Worm (Caenorhabditis elegans) whole organism, young adult: ENCODE measurements around the gene aqp-3.

Experiments used
- B0035.1 ChIP-seq: sonication (generic microtip); optimal IDR thresholded peaks from 2 replicates; lab custom pipeline; 2016; ENCODE audit warnings: missing genetic modification characterization, mild to moderate bottlenecking, missing compliant biosample characterization, missing genotype, missing genetic modification reagents
- B0336.3 ChIP-seq: fragments of 200-800 bp; sonication (Bioruptor generic); IDR thresholded peaks from 2 replicates; pipeline ENCODE4 v1.3.6; 2022; ENCODE audit warnings: missing genetic modification characterization, missing compliant biosample characterization
- F10E7.11 ChIP-seq: sonication (generic microtip); optimal IDR thresholded peaks from 2 replicates; lab custom pipeline; 2017; ENCODE audit warnings: mild to moderate bottlenecking, missing genetic modification characterization, moderate library complexity, missing compliant biosample characterization
- K12H6.12 ChIP-seq: fragments of 200-800 bp; sonication (Bioruptor generic); optimal IDR thresholded peaks from 2 replicates; lab custom pipeline; 2018; ENCODE audit warnings: mild to moderate bottlenecking, missing genetic modification characterization, missing compliant biosample characterization
- Y67H2A.10 ChIP-seq: fragments of 200-800 bp; sonication (Bioruptor generic); conservative IDR thresholded peaks from 2 replicates; pipeline ENCODE4 v1.3.6; 2022; ENCODE audit warnings: missing genetic modification reagents, missing genetic modification characterization, missing compliant biosample characterization
- Y79H2A.3 ChIP-seq: fragments of 200-800 bp; sonication (Bioruptor generic); conservative IDR thresholded peaks from 2 replicates; pipeline ENCODE4 v1.3.6; 2022; ENCODE audit warnings: missing genetic modification reagents, missing genetic modification characterization, missing compliant biosample characterization
- Y95B8A.8 ChIP-seq: fragments of 200-800 bp; sonication (Bioruptor generic); IDR thresholded peaks from 2 replicates; pipeline ENCODE4 v1.3.6; 2022; ENCODE audit warnings: missing genetic modification reagents, missing genetic modification characterization, missing compliant biosample characterization
- ZK185.1 ChIP-seq: sonication (generic microtip); optimal IDR thresholded peaks from 2 replicates; lab custom pipeline; 2016; ENCODE audit warnings: mild to moderate bottlenecking, missing genetic modification characterization, missing compliant biosample characterization; ENCODE audit not compliant: poor library complexity, severe bottlenecking
- atf-7 ChIP-seq: sonication (generic microtip); optimal IDR thresholded peaks from 2 replicates; lab custom pipeline; 2017; ENCODE audit warnings: mild to moderate bottlenecking, missing genetic modification characterization, missing compliant biosample characterization
- cebp-1 ChIP-seq, 2 experiments: fragments of 200-800 bp in 1 of 2; sonication (Bioruptor generic) in 1 of 2; sonication (generic microtip) in 1 of 2; IDR thresholded peaks in 1 of 2; optimal IDR thresholded peaks in 1 of 2; 2 replicates each; pipeline versions ENCODE4 v1.3.6 to Lab custom; 2017 to 2022; ENCODE audit warnings: missing compliant biosample characterization in 2 of 2, missing genetic modification characterization in 2 of 2, mild to moderate bottlenecking in 1 of 2, missing genetic modification reagents in 1 of 2, moderate library complexity in 1 of 2
- cebp-2 ChIP-seq: fragments of 200-800 bp; sonication (Bioruptor generic); IDR thresholded peaks from 2 replicates; pipeline ENCODE4 v1.3.6; 2022; ENCODE audit warnings: missing genetic modification characterization, missing compliant biosample characterization
- ceh-79 ChIP-seq: sonication (generic microtip); optimal IDR thresholded peaks from 2 replicates; lab custom pipeline; 2017; ENCODE audit warnings: mild to moderate bottlenecking, missing genetic modification characterization, missing compliant biosample characterization
- ceh-91 ChIP-seq: fragments of 200-800 bp; sonication (Bioruptor generic); IDR thresholded peaks from 2 replicates; pipeline ENCODE4 v1.3.6; 2022; ENCODE audit warnings: missing genetic modification reagents, missing genetic modification characterization, missing compliant biosample characterization
- die-1 ChIP-seq: sonication (generic microtip); optimal IDR thresholded peaks from 2 replicates; lab custom pipeline; 2016; ENCODE audit warnings: missing genotype, mild to moderate bottlenecking, missing genetic modification characterization, missing compliant biosample characterization
- egl-18 ChIP-seq: fragments of 200-800 bp; sonication (Bioruptor generic); IDR thresholded peaks from 2 replicates; pipeline ENCODE4 v1.3.6; 2022; ENCODE audit warnings: missing genetic modification reagents, missing genetic modification characterization, missing compliant biosample characterization
- egl-44 ChIP-seq: fragments of 200-800 bp; sonication (Bioruptor generic); IDR thresholded peaks from 2 replicates; pipeline ENCODE4 v1.3.6; 2022; ENCODE audit warnings: missing genetic modification reagents, missing genetic modification characterization, missing compliant biosample characterization
- egrh-3 ChIP-seq: fragments of 200-800 bp; sonication (Bioruptor generic); IDR thresholded peaks from 2 replicates; pipeline ENCODE4 v1.3.6; 2022; ENCODE audit warnings: missing genetic modification reagents, missing genetic modification characterization, missing compliant biosample characterization
- gei-17 ChIP-seq: fragments of 200-800 bp; sonication (Bioruptor generic); optimal IDR thresholded peaks from 2 replicates; lab custom pipeline; 2018; ENCODE audit warnings: mild to moderate bottlenecking, missing genetic modification characterization, missing compliant biosample characterization
- hmg-20 ChIP-seq: fragments of 200-800 bp; sonication (Bioruptor generic); IDR thresholded peaks from 2 replicates; pipeline ENCODE4 v1.3.6; 2022; ENCODE audit warnings: missing genetic modification reagents, missing genetic modification characterization, missing compliant biosample characterization
- hrde-1 ChIP-seq: sonication (generic microtip); optimal IDR thresholded peaks from 2 replicates; lab custom pipeline; 2016; ENCODE audit warnings: missing genetic modification characterization, mild to moderate bottlenecking, missing compliant biosample characterization, moderate library complexity, missing genotype, missing genetic modification reagents, borderline replicate concordance
- lin-26 ChIP-seq: fragments of 200-800 bp; sonication (Bioruptor generic); IDR thresholded peaks from 2 replicates; pipeline ENCODE4 v1.3.6; 2022; ENCODE audit warnings: missing genetic modification reagents, missing genetic modification characterization, missing compliant biosample characterization
- lin-35 ChIP-seq, 3 experiments: fragments of 150-350 bp in 2 of 3; sonication (generic microtip) in 1 of 3; optimal IDR thresholded peaks; 2 replicates each; lab custom pipeline; 2014 to 2018; ENCODE audit warnings: missing biosample characterization in 3 of 3, missing genetic modification characterization in 3 of 3, missing genetic modification reagents in 3 of 3
- lir-1 ChIP-seq: fragments of 200-800 bp; sonication (Bioruptor generic); conservative IDR thresholded peaks from 2 replicates; pipeline ENCODE4 v1.3.6; 2022; ENCODE audit warnings: missing genetic modification reagents, missing genetic modification characterization, missing compliant biosample characterization
- lsl-1 ChIP-seq: fragments of 200-800 bp; sonication (Bioruptor generic); optimal IDR thresholded peaks from 2 replicates; lab custom pipeline; 2018; ENCODE audit warnings: mild to moderate bottlenecking, missing genetic modification characterization, moderate library complexity, missing compliant biosample characterization
- mcd-1 ChIP-seq: fragments of 200-800 bp; sonication (Bioruptor generic); IDR thresholded peaks from 2 replicates; pipeline ENCODE4 v1.3.6; 2022; ENCODE audit warnings: missing genetic modification reagents, missing genetic modification characterization, missing compliant biosample characterization
- mxl-1 ChIP-seq: sonication (generic microtip); optimal IDR thresholded peaks from 2 replicates; lab custom pipeline; 2016; ENCODE audit warnings: missing genetic modification characterization, missing compliant biosample characterization
- nfya-1 ChIP-seq: sonication (generic microtip); optimal IDR thresholded peaks from 2 replicates; lab custom pipeline; 2017; ENCODE audit warnings: antibody characterized with exemption, missing compliant biosample characterization, missing genetic modification characterization, borderline replicate concordance; ENCODE audit not compliant: insufficient read depth
- nfya-2 ChIP-seq: fragments of 200-800 bp; sonication (Bioruptor generic); IDR thresholded peaks from 2 replicates; pipeline ENCODE4 v1.3.6; 2022; ENCODE audit warnings: missing genetic modification reagents, missing genetic modification characterization, missing compliant biosample characterization
- nhr-120 ChIP-seq: fragments of 200-800 bp; sonication (Bioruptor generic); IDR thresholded peaks from 2 replicates; pipeline ENCODE4 v1.3.6; 2022; ENCODE audit warnings: missing genetic modification characterization, missing compliant biosample characterization
- nhr-179 ChIP-seq: sonication (generic microtip); optimal IDR thresholded peaks from 2 replicates; lab custom pipeline; 2016; ENCODE audit warnings: mild to moderate bottlenecking, missing genetic modification characterization, missing compliant biosample characterization
- rec-8 ChIP-seq, 2 experiments: sonication (generic microtip); optimal IDR thresholded peaks; 2 replicates each; lab custom pipeline; 2016; ENCODE audit warnings: mild to moderate bottlenecking in 2 of 2, missing genetic modification characterization in 2 of 2, missing genetic modification reagents in 2 of 2, missing genotype in 2 of 2, missing biosample characterization in 1 of 2, missing compliant biosample characterization in 1 of 2, moderate library complexity in 1 of 2
- rpc-1 ChIP-seq, 2 experiments: fragments of 150-350 bp in 1 of 2; sonication (generic microtip) in 1 of 2; optimal IDR thresholded peaks; 2 replicates each; lab custom pipeline; 2014 to 2018; ENCODE audit warnings: missing biosample characterization in 1 of 2, missing genetic modification characterization in 1 of 2, missing genetic modification reagents in 1 of 2, missing genotype in 1 of 2
- sdz-38 ChIP-seq: sonication (generic microtip); optimal IDR thresholded peaks from 2 replicates; lab custom pipeline; 2016; ENCODE audit warnings: missing genotype, missing genetic modification characterization, missing compliant biosample characterization
- sea-2 ChIP-seq: fragments of 200-800 bp; sonication (Bioruptor generic); IDR thresholded peaks from 2 replicates; pipeline ENCODE4 v1.3.6; 2022; ENCODE audit warnings: missing genetic modification characterization, missing compliant biosample characterization
- sptf-2 ChIP-seq: fragments of 200-800 bp; sonication (Bioruptor generic); optimal IDR thresholded peaks from 2 replicates; lab custom pipeline; 2018; ENCODE audit warnings: mild to moderate bottlenecking, missing genetic modification characterization, missing compliant biosample characterization
- tbp1 ChIP-seq: fragments of 200-800 bp; sonication (Bioruptor generic); optimal IDR thresholded peaks from 2 replicates; lab custom pipeline; 2018; ENCODE audit warnings: mild to moderate bottlenecking, missing genetic modification characterization, missing compliant biosample characterization
- unc-130 ChIP-seq: sonication (generic microtip); optimal IDR thresholded peaks from 2 replicates; lab custom pipeline; 2016; ENCODE audit warnings: missing genetic modification reagents, missing genetic modification characterization, missing compliant biosample characterization
- zim-3 ChIP-seq: sonication (generic microtip); optimal IDR thresholded peaks from 2 replicates; lab custom pipeline; 2017; ENCODE audit warnings: mild to moderate bottlenecking, missing genetic modification characterization, moderate library complexity, missing compliant biosample characterization
- ztf-26 ChIP-seq: sonication (generic microtip); optimal IDR thresholded peaks from 2 replicates; lab custom pipeline; 2017; ENCODE audit warnings: missing genetic modification characterization, missing compliant biosample characterization
- ztf-6 ChIP-seq: fragments of 200-800 bp; sonication (Bioruptor generic); IDR thresholded peaks from 2 replicates; pipeline ENCODE4 v1.3.6; 2022; ENCODE audit warnings: missing genetic modification reagents, missing genetic modification characterization, missing compliant biosample characterization

The aqp-3 gene

DNA sequence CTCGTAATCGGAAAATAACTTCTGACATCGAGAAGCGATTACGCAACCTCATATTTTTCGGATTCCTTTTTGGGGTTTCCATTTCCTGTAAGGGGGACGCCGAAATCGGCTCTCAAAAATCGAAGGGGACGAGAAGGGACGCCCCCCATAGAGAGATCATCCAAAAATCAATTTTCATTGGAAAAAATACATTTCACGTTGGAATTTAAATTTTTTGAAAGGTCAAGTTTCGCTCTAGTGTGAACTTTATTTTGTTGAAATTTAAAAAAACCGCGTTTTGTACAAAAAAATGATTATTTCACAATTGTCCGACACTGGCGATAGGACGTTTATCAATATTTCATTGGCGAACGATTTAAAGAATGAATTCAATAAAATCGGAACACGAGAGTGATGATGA is 14.3 kb downstream of the aqp-3 start, which contains the start of gene Y69E1A.3 (continued):
- TF ChIP-seq lir-1 = no peak
- TF ChIP-seq gei-17 (GFP tag; lab: Kevin White, UChicago) = no peak
- no peak for TF ChIP-seq mcd-1

DNA sequence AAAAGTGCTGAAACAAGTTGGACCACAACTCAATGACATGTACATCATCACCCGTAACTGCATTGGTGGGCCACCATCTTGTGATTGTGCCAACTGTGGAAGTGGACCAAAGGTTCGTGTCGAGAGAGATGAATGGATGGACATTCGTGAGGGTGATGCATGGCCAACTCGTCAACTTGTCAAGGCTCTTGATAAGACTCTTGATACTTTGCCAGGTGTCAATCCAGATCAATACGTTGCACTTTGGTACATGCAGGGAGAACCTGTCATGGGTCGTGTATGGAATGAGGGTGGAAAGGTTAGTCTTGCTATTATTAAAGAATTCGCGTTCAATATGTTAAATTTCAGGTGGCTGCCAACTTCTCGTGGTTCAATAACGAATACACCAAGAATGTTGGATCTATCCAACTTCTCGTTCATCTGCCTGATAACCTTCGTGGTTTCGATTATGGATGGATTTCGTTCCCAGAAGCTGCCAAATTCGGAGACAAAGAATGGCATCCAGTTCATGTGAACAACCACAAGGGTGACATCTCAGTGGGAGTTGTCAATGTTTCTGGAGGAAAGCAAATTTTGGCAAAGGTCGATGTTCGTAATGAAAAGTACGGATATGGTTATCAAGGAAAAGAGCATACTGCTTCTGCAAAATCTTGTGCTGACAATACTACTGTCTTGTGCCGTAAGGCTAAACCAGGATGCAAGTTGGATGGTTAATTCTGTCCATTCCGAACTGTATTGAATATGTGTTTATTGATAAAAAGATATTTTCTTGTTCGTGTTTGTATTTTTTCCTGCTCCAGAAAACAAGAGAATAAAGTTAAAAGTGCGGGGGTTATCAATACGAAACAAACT is 15.7 kb downstream of the aqp-3 start:
- TF ChIP-seq egl-44 (GFP tag; lab: Robert Waterston, UW) (no peak), nfya-1 (peak; percentile 54), zim-3 (peak; percentile 59), lsl-1 (GFP tag; lab: Kevin White, UChicago) (no peak)

DNA sequence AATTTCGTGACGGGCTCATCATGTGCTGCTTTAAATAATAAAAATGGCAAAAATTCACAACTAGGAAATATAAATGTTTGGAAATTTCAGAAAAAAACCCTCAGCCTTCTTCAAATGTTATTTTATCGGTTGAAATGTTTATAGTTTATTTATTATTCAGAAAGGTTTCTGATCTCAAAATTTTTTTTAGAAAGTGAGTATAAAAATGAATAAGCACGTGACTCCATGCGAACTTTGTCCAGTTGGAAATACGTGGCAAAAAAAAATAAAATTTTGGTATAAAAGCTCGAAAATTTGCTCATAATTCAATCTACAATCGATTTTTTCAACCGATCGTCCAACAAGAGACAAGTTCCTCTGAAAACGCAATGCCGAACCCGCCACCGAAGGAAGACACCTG is 16.7 kb downstream of the aqp-3 start, which contains the start of gene nsph-3.1:
nsph-3.1 (plus strand) TSS at position 301 of the 400 bp plus-strand sequence.
- TF ChIP-seq B0336.3 = no peak
- TF ChIP-seq unc-130 = no peak
- TF ChIP-seq B0035.1 (tag; lab: Kevin White, UChicago) = no peak

DNA sequence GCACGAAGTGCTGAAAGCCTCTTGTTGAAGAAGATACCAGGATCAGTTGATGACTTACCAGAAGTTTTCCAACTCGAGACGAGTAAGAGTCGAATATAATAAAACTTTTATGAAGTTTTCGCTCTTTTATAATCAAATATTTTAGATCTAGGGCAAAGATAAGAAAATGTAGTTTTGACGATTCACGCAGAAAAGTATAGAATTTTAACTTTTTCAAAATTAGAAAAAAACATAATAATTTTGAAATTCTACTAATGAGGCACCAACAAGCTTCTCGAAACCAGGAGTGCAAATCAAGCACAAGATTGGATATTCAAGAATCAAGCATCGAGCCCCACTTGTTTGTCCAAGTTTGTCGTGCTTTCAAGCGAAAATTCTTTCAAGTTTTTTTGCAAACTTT is 17.5 kb downstream of the aqp-3 start, which contains the start of gene Y69E1A.1:
Y69E1A.1 (minus strand) TSS at position 101 of the 400 bp plus-strand sequence.
- TF ChIP-seq mxl-1 (tag; lab: Kevin White, UChicago) (no peak), Y67H2A.10 (GFP tag; lab: Robert Waterston, UW) (no peak), Y95B8A.8 (no peak), nhr-179 (no peak), egrh-3 (GFP tag; lab: Robert Waterston, UW) (no peak), K12H6.12 (tag; lab: Kevin White, UChicago) (no peak), unc-130 (no peak), cebp-1 (GFP tag; IDR thresholded peaks at IDR 0.05; lab: Robert Waterston, UW) (no peak), cebp-1 (tag; optimal IDR thresholded peaks at IDR 0.05; lab: Kevin White, UChicago) (no peak), lin-35 (GFP tag; optimal IDR thresholded peaks at IDR 0.05; lab: Kevin White, UChicago) (no peak), ZK185.1 (no peak), sea-2 (GFP tag; lab: Robert Waterston, UW) (no peak), ceh-91 (GFP tag; lab: Robert Waterston, UW) (no peak), ceh-79 (tag; lab: Kevin White, UChicago) (no peak), zim-3 (no peak), ztf-6 (no peak), ztf-26 (no peak), nfya-2 (GFP tag; lab: Robert Waterston, UW) (no peak), lir-1 (no peak), tbp1 (GFP tag; lab: Kevin White, UChicago) (no peak)

DNA sequence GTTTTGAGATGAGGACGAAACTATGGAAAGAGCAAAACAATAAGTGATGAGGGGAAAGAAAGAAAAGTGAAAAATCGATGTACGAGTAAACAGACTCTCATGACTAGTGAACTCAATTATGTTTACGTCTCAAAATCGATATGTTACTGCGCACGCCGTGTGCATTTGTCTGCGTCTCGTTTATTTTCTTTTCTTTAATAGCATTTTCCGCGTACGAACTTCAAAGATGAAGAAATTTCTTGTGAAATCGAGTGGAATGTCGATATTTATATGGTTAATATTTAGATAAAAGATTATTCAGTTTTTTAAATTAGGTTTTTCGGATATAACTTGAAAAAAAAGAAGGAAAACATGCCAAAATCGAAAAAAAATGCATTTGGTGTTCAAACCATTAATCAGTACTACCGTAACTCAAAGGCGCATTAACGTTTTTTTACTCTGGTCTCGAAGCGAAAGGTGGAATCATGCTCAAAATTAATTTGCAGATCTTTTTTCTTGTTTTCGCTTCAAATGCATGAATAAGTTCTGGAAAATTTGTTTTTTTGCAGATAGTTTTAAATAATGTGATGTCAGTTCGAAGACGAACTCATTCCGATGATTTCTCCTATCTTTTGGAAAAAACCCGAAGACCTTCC is 29.2 kb downstream of the aqp-3 start, which contains the start of gene fic-1:
fic-1 (plus strand) TSS at position 549 of the 635 bp plus-strand sequence.
- TF ChIP-seq F10E7.11 (tag; lab: Kevin White, UChicago) (no peak), die-1 (tag; lab: Kevin White, UChicago) (no peak), lin-26 (GFP tag; lab: Robert Waterston, UW) (no peak), hrde-1 (tag; lab: Kevin White, UChicago) (no peak), rec-8 (tag; optimal IDR thresholded peaks at IDR 0.05; lab: Kevin White, UChicago) (no peak), nhr-120 (GFP tag; lab: Robert Waterston, UW) (no peak), rpc-1 (optimal IDR thresholded peaks at IDR 0.05; lab: Kevin White, UChicago) (no peak), rpc-1 (tag; optimal IDR thresholded peaks at IDR 0.05; lab: Kevin White, UChicago) (no peak), sptf-2 (GFP tag; lab: Kevin White, UChicago) (no peak), nfya-2 (GFP tag; lab: Robert Waterston, UW) (no peak), Y79H2A.3 (no peak), cebp-2 (GFP tag; lab: Robert Waterston, UW) (no peak), hmg-20 (GFP tag; lab: Robert Waterston, UW) (no peak), egl-18 (no peak), atf-7 (tag; lab: Kevin White, UChicago) (no peak), sdz-38 (tag; lab: Kevin White, UChicago) (no peak)
